Fruit fly (Drosophila melanogaster) whole organism, adult: ENCODE measurements around the gene CG34263.

Source experiments
- CG11617 ChIP-seq: fragments of 200-800 bp; sonication (Bioruptor generic); optimal IDR thresholded peaks from 2 replicates; lab custom pipeline; 2017; ENCODE audit warnings: mild to moderate bottlenecking, missing biosample characterization, missing genetic modification reagents, missing genetic modification characterization
- CG12768 ChIP-seq: fragments of 200-800 bp; sonication (Bioruptor generic); optimal IDR thresholded peaks from 2 replicates; lab custom pipeline; 2017; ENCODE audit warnings: missing biosample characterization, missing genetic modification characterization, mild to moderate bottlenecking, moderate library complexity, missing genetic modification reagents
- CG14711 ChIP-seq: fragments of 200-800 bp; sonication (Bioruptor generic); optimal IDR thresholded peaks from 2 replicates; lab custom pipeline; 2018; ENCODE audit warnings: missing biosample characterization, mild to moderate bottlenecking, missing genetic modification characterization, moderate library complexity
- CG1620 ChIP-seq: fragments of 200-800 bp; sonication (Bioruptor generic); optimal IDR thresholded peaks from 2 replicates; lab custom pipeline; 2016; ENCODE audit warnings: missing biosample characterization, missing genetic modification characterization
- CG33017 ChIP-seq: fragments of 200-800 bp; sonication (Bioruptor generic); optimal IDR thresholded peaks from 2 replicates; lab custom pipeline; 2018; ENCODE audit warnings: missing biosample characterization, mild to moderate bottlenecking, missing genetic modification characterization, moderate library complexity
- CG5204 ChIP-seq: fragments of 200-800 bp; sonication (Bioruptor generic); optimal IDR thresholded peaks from 2 replicates; lab custom pipeline; 2016; ENCODE audit warnings: missing biosample characterization, missing genetic modification characterization
- CG7045 ChIP-seq: fragments of 200-800 bp; sonication (Bioruptor generic); optimal IDR thresholded peaks from 2 replicates; lab custom pipeline; 2017; ENCODE audit warnings: missing biosample characterization, mild to moderate bottlenecking, missing genetic modification characterization
- CG7101 ChIP-seq: fragments of 200-800 bp; sonication (Bioruptor generic); optimal IDR thresholded peaks from 2 replicates; lab custom pipeline; 2018; ENCODE audit warnings: missing biosample characterization, mild to moderate bottlenecking, missing genetic modification characterization, moderate library complexity
- Clk ChIP-seq: fragments of 200-800 bp; sonication (Bioruptor generic); optimal IDR thresholded peaks from 2 replicates; lab custom pipeline; 2017; ENCODE audit warnings: missing biosample characterization, missing genetic modification characterization
- Crg-1 ChIP-seq: fragments of 200-800 bp; sonication (Bioruptor generic); optimal IDR thresholded peaks from 2 replicates; lab custom pipeline; 2016; ENCODE audit warnings: missing biosample characterization, missing genetic modification characterization
- Hr96 ChIP-seq: fragments of 200-800 bp; sonication (Bioruptor generic); optimal IDR thresholded peaks from 2 replicates; lab custom pipeline; 2016; ENCODE audit warnings: missing biosample characterization, missing genetic modification characterization
- Mnt ChIP-seq: fragments of 200-800 bp; sonication (Bioruptor generic); optimal IDR thresholded peaks from 2 replicates; lab custom pipeline; 2016; ENCODE audit warnings: missing biosample characterization, mild to moderate bottlenecking, missing genetic modification characterization
- bab1 ChIP-seq: fragments of 200-800 bp; sonication (Bioruptor generic); optimal IDR thresholded peaks from 3 replicates; lab custom pipeline; 2019; ENCODE audit warnings: missing biosample characterization, mild to moderate bottlenecking, missing genetic modification characterization, moderate library complexity
- cic ChIP-seq: fragments of 200-800 bp; sonication (Bioruptor generic); optimal IDR thresholded peaks from 2 replicates; lab custom pipeline; 2017; ENCODE audit warnings: missing biosample characterization, mild to moderate bottlenecking, missing genetic modification characterization, moderate library complexity
- cnc ChIP-seq, 2 experiments: fragments of >200 bp; optimal IDR thresholded peaks; 2 replicates each; lab custom pipeline; 2017
- kay ChIP-seq: fragments of 200-800 bp; sonication (Bioruptor generic); peaks from one replicate; lab custom pipeline; 2016; ENCODE audit warnings: missing biosample characterization, missing genetic modification characterization, borderline replicate concordance
- ovo ChIP-seq: fragments of 200-800 bp; sonication (Bioruptor generic); optimal IDR thresholded peaks from 2 replicates; lab custom pipeline; 2016; ENCODE audit warnings: missing biosample characterization, missing genetic modification characterization
- pad ChIP-seq: fragments of 200-800 bp; sonication (Bioruptor generic); optimal IDR thresholded peaks from 3 replicates; lab custom pipeline; 2017; ENCODE audit warnings: missing biosample characterization, missing genetic modification characterization, mild to moderate bottlenecking, moderate library complexity, missing genetic modification reagents
- tj ChIP-seq: fragments of 200-800 bp; sonication (Bioruptor generic); optimal IDR thresholded peaks from 3 replicates; lab custom pipeline; 2017; ENCODE audit warnings: missing biosample characterization, mild to moderate bottlenecking, missing genetic modification characterization, moderate library complexity
- toe ChIP-seq: fragments of 200-800 bp; sonication (Bioruptor generic); optimal IDR thresholded peaks from 2 replicates; lab custom pipeline; 2016; ENCODE audit warnings: missing biosample characterization, missing genetic modification characterization

Gene CG34263

DNA sequence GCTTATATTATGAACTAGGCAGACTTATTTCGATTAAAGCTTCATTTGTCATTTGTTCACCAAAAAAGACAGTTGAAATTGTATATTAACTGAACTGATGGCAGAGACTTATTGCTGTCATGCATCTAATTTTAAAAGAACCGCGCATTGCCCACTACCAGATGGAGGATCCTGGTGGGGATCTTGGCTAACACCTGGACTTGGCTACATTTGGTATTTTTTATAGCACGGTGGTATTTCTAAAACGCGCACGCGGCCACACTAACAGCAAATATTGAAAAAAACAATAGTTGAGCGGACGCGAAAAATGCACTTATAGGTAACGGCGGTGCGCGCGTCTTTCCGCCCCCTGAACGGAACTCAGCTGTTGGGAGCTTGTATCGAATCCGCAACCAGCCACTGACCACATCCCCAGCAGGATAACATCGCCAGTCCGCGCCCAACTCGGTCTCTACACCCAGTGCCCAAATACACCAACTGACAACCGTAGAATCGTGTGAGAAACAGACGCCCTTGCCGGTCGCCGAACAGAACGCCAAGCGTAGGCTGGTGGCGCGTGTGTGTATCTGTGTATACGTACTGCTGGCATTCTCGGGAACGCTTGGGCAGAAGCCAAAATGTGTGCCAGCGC lies 26.6 kb upstream of the CG34263 start:
- TF ChIP-seq CG1620 (GFP tag; lab: Kevin White, UChicago), result peak; percentile 14
- TF ChIP-seq Hr96 (GFP tag; lab: Kevin White, UChicago), result no peak
- TF ChIP-seq toe (GFP tag; lab: Kevin White, UChicago), result no peak
- TF ChIP-seq pad (GFP tag; lab: Kevin White, UChicago), result peak; percentile 44
- TF ChIP-seq tj (GFP tag; lab: Kevin White, UChicago), result no peak
- no peak for TF ChIP-seq ovo (GFP tag; lab: Kevin White, UChicago)
- TF ChIP-seq CG7101, result peak; percentile 8
- peak; percentile 28 for TF ChIP-seq CG11617 (GFP tag; lab: Kevin White, UChicago)
- peak; percentile 8 for TF ChIP-seq cic (GFP tag; lab: Kevin White, UChicago)
- peak; percentile 33 for TF ChIP-seq Mnt
- no peak for TF ChIP-seq cnc (optimal IDR thresholded peaks at IDR 0.05; lab: Kevin White, UChicago)
- TF ChIP-seq CG12768 (GFP tag; lab: Kevin White, UChicago), result peak; percentile 25
- no peak for TF ChIP-seq Clk (GFP tag; lab: Kevin White, UChicago)
- no peak for TF ChIP-seq CG33017 (tag; lab: Kevin White, UChicago)
- no peak for TF ChIP-seq kay (GFP tag; lab: Kevin White, UChicago)
- no peak for TF ChIP-seq CG14711 (tag; lab: Kevin White, UChicago)
- TF ChIP-seq Crg-1 (GFP tag; lab: Kevin White, UChicago), result no peak
- peak; percentile 39 for TF ChIP-seq bab1 (GFP tag; lab: Kevin White, UChicago)
- TF ChIP-seq CG5204, result no peak
- TF ChIP-seq CG7045, result no peak

- no peak for TF ChIP-seq ovo (GFP tag; lab: Kevin White, UChicago)
- TF ChIP-seq Mnt, result no peak
- TF ChIP-seq pad (GFP tag; lab: Kevin White, UChicago), result peak; percentile 74
Measured at dm6 chr3L:291583-292145, 26.0 kb upstream of the CG34263 start.

- TF ChIP-seq CG1620 (GFP tag; lab: Kevin White, UChicago) (no peak), kay (GFP tag; lab: Kevin White, UChicago) (no peak), Clk (GFP tag; lab: Kevin White, UChicago) (no peak)
Measured at dm6 chr3L:284253-284652, 18.5 kb upstream of the CG34263 start.

dm6 chr3L:282276-282675 lies 16.6 kb upstream of the CG34263 start:
- TF ChIP-seq CG33017 (tag; lab: Kevin White, UChicago) (no peak), pad (GFP tag; lab: Kevin White, UChicago) (peak; percentile 73)

DNA sequence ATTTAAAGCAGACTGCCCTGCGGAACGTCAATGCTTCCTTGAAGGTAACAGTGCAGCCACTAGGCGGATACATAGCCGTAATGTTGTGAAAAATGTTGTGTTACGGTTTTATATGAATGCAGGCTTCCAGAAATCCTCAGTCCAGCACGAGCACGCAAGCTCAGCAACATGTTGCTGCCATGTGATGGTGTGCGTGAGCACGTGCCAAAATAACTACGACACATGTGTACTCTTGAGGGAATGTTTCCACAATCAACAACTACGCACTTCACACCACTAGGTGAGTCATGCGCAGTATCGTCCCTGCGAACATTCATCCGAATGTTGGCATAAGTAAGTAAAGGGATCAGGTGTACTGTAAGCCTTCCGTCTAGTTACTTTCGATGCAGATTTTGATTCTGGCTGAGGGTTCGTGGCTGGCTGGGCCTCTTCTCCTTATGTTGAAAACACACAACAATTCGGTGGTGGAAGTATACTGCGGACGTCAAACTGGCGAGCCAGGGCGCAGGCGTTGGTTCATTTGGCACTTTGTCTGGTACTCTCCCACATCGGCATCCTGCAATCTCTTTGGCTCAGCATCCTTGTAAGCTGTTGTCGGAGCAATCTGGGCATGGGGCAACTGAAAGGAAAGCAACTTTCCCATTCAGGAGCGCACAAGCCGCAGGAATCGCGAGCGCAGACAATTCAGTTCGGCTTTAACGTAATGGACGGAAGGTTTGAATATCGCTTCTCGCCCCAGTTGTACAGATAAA lies 11.2 kb upstream of the CG34263 start, which contains the start of gene RhoGEF3:
Gene RhoGEF3 (plus strand): TSS at position 702 of the 752 bp plus-strand sequence.
- TF ChIP-seq Mnt, result peak; percentile 25
- TF ChIP-seq CG33017 (tag; lab: Kevin White, UChicago), result no peak
- no peak for TF ChIP-seq cic (GFP tag; lab: Kevin White, UChicago)
- no peak for TF ChIP-seq tj (GFP tag; lab: Kevin White, UChicago)
- no peak for TF ChIP-seq toe (GFP tag; lab: Kevin White, UChicago)

- TF ChIP-seq ovo (GFP tag; lab: Kevin White, UChicago), result no peak
- no peak for TF ChIP-seq tj (GFP tag; lab: Kevin White, UChicago)
- TF ChIP-seq CG33017 (tag; lab: Kevin White, UChicago), result no peak
- TF ChIP-seq Crg-1 (GFP tag; lab: Kevin White, UChicago), result no peak
- no peak for TF ChIP-seq Clk (GFP tag; lab: Kevin White, UChicago)
- no peak for TF ChIP-seq bab1 (GFP tag; lab: Kevin White, UChicago)
- TF ChIP-seq cnc (optimal IDR thresholded peaks at IDR 0.05; lab: Kevin White, UChicago), result no peak
- no peak for TF ChIP-seq Hr96 (GFP tag; lab: Kevin White, UChicago)
- no peak for TF ChIP-seq CG1620 (GFP tag; lab: Kevin White, UChicago)
- TF ChIP-seq CG12768 (GFP tag; lab: Kevin White, UChicago), result no peak
- TF ChIP-seq toe (GFP tag; lab: Kevin White, UChicago), result no peak
- no peak for TF ChIP-seq CG5204
- no peak for TF ChIP-seq CG11617 (GFP tag; lab: Kevin White, UChicago)
- no peak for TF ChIP-seq pad (GFP tag; lab: Kevin White, UChicago)
- no peak for TF ChIP-seq Mnt
Measured at dm6 chr3L:274855-275254, 9.1 kb upstream of the CG34263 start, which contains the start of gene ttm2. Gene ttm2 (plus strand): TSS chr3L:275155.
